Fruit fly (Drosophila melanogaster) whole organism, pupa: ENCODE data around the gene Theg.

ENCODE experiments used
- CG10348 ChIP-seq: fragments of 200-800 bp; sonication (Bioruptor generic); IDR thresholded peaks from 2 replicates; pipeline ENCODE4 v1.3.6; 2022; ENCODE audit warnings: missing biosample characterization, missing genetic modification characterization
- CG13204 ChIP-seq: fragments of 200-800 bp; sonication (Bioruptor generic); optimal IDR thresholded peaks from 2 replicates; lab custom pipeline; 2018; ENCODE audit warnings: missing biosample characterization, mild to moderate bottlenecking, missing genetic modification characterization, moderate library complexity
- CG4496 ChIP-seq: fragments of 200-800 bp; sonication (Bioruptor generic); IDR thresholded peaks from 3 replicates; pipeline ENCODE4 v1.3.6; 2022; ENCODE audit warnings: missing biosample characterization, missing genetic modification characterization
- CG8159 ChIP-seq: fragments of 200-800 bp; sonication (Bioruptor generic); optimal IDR thresholded peaks from 3 replicates; lab custom pipeline; 2018; ENCODE audit warnings: missing biosample characterization, mild to moderate bottlenecking, missing genetic modification characterization, moderate library complexity
- CG9948 ChIP-seq: fragments of 200-800 bp; sonication (Bioruptor generic); optimal IDR thresholded peaks from 2 replicates; lab custom pipeline; 2018; ENCODE audit warnings: missing biosample characterization, mild to moderate bottlenecking, missing genetic modification characterization, moderate library complexity
- EcR ChIP-seq: fragments of 200-800 bp; sonication (Bioruptor generic); optimal IDR thresholded peaks from 3 replicates; lab custom pipeline; 2019; ENCODE audit warnings: missing biosample characterization, missing genetic modification characterization, mild to moderate bottlenecking, moderate library complexity, missing genetic modification reagents
- Pif1A ChIP-seq: fragments of 200-800 bp; sonication (Bioruptor generic); optimal IDR thresholded peaks from 3 replicates; lab custom pipeline; 2016; ENCODE audit warnings: missing biosample characterization, missing genetic modification characterization
- fd96Ca ChIP-seq: fragments of 200-800 bp; sonication (Bioruptor generic); IDR thresholded peaks from 3 replicates; pipeline ENCODE4 v1.3.6; 2022; ENCODE audit warnings: missing biosample characterization, missing genetic modification characterization
- gl ChIP-seq: fragments of 200-800 bp; sonication (Bioruptor generic); optimal IDR thresholded peaks from 2 replicates; lab custom pipeline; 2018; ENCODE audit warnings: missing biosample characterization, mild to moderate bottlenecking, missing genetic modification characterization

DNA sequence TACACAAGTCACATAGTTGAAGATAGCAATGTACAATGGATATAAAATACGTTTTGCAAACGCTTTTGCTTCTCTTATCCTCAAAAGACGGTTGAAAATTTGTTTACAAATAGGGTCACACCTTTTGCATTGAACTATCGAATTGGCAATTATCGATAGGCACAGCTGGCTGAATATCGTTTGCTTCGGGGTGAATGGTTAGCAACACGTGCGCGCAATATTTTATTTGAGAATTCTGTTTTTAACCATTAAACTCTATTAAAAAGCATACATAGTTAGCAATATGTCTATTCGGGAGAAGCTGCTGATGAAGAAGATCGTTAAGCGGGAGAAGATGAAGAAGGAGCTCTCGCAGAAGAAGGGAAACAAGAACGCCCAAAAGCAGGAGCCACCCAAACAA lies 21.1 kb downstream of the Theg start:
- TF ChIP-seq CG8159 (tag; lab: Kevin White, UChicago) (no peak), CG10348 (no peak), CG4496 (no peak), CG13204 (no peak), EcR (GFP tag; lab: Kevin White, UChicago) (peak; percentile 39), gl (tag; lab: Kevin White, UChicago) (no peak), CG9948 (no peak), fd96Ca (GFP tag; lab: Robert Waterston, UW) (no peak), Pif1A (GFP tag; lab: Kevin White, UChicago) (no peak)
